Fruit fly (Drosophila melanogaster): ENCODE measurements around the gene Cpr35B.

Cpr35B gene

dm6 chr2L:14401616-14402240, 23.3 kb downstream of the Cpr35B start (continued):
- TF ChIP-seq fd85E (GFP tag; optimal IDR thresholded peaks at IDR 0.05) (no peak), CG7368 (GFP tag; optimal IDR thresholded peaks at IDR 0.05) (no peak), Ets96B (tag; optimal IDR thresholded peaks at IDR 0.05) (peak; percentile 4), Met (GFP tag; optimal IDR thresholded peaks at IDR 0.05) (peak; percentile 17)

- peak; percentile 83 for TF ChIP-seq Eip78C (GFP tag)
- no peak for TF ChIP-seq CG11902 (GFP tag; optimal IDR thresholded peaks at IDR 0.05)
- no peak for TF ChIP-seq Sox14 (GFP tag; optimal IDR thresholded peaks at IDR 0.05)
- TF ChIP-seq Sox102F (GFP tag; optimal IDR thresholded peaks at IDR 0.05) = no peak
- TF ChIP-seq Blimp-1 (GFP tag; optimal IDR thresholded peaks at IDR 0.05) = peak; percentile 1
- peak; percentile 25 for TF ChIP-seq Ets21C (GFP tag; optimal IDR thresholded peaks at IDR 0.05)
- peak; percentile 8 for TF ChIP-seq dsx (GFP tag; optimal IDR thresholded peaks at IDR 0.05; ENCODE audit: poor library complexity, severe bottlenecking)
- TF ChIP-seq CG11762 (GFP tag; optimal IDR thresholded peaks at IDR 0.05; ENCODE audit: insufficient read depth) = peak; percentile 26
- peak; percentile 26 for TF ChIP-seq CG6808 (GFP tag; optimal IDR thresholded peaks at IDR 0.05)
- peak; percentile 22 for TF ChIP-seq Ets96B (tag; optimal IDR thresholded peaks at IDR 0.05)
- TF ChIP-seq lz (GFP tag; optimal IDR thresholded peaks at IDR 0.05) = peak; percentile 57
- no peak for TF ChIP-seq Sox15 (GFP tag; optimal IDR thresholded peaks at IDR 0.05)
- no peak for TF ChIP-seq CG34406 (GFP tag; optimal IDR thresholded peaks at IDR 0.05)
- TF ChIP-seq fd85E (GFP tag; optimal IDR thresholded peaks at IDR 0.05) = no peak
- TF ChIP-seq CG6163 (GFP tag; IDR thresholded peaks at IDR 0.05) = no peak
- TF ChIP-seq CG8632 (GFP tag; optimal IDR thresholded peaks at IDR 0.05) = peak; percentile 10
- no peak for TF ChIP-seq CG7368 (GFP tag; optimal IDR thresholded peaks at IDR 0.05)
- no peak for TF ChIP-seq fkh (GFP tag; optimal IDR thresholded peaks at IDR 0.05)
- TF ChIP-seq CG15336 (GFP tag; IDR thresholded peaks at IDR 0.05) = 0 out of 2 replicates have a peak, but pooled peaks have one; percentile 18
- TF ChIP-seq pdm3 (GFP tag; optimal IDR thresholded peaks at IDR 0.05) = peak; percentile 14
- TF ChIP-seq Hr39 (GFP tag; optimal IDR thresholded peaks at IDR 0.05) = peak; percentile 37
- TF ChIP-seq fd59A (GFP tag; optimal IDR thresholded peaks at IDR 0.05) = no peak
- no peak for TF ChIP-seq CG6792 (GFP tag; optimal IDR thresholded peaks at IDR 0.05)
- TF ChIP-seq CG6854 (GFP tag; optimal IDR thresholded peaks at IDR 0.05) = no peak
- TF ChIP-seq CG10669 (GFP tag; optimal IDR thresholded peaks at IDR 0.05) = peak; percentile 51
- TF ChIP-seq eg (GFP tag; IDR thresholded peaks at IDR 0.05) = 0 out of 3 replicates have a peak, but pooled peaks have one; percentile 26
- TF ChIP-seq salr (GFP tag; optimal IDR thresholded peaks at IDR 0.05) = no peak
- 0 out of 3 replicates have a peak, but pooled peaks have one; percentile 24 for TF ChIP-seq CG8119 (GFP tag; IDR thresholded peaks at IDR 0.05)
- peak in 1 of 2 experiments; percentile 0 for TF ChIP-seq ss (GFP tag; optimal IDR thresholded peaks at IDR 0.05)
- peak; percentile 49 for TF ChIP-seq CG3032 (tag; optimal IDR thresholded peaks at IDR 0.05)
- peak; percentile 23 for TF ChIP-seq Eip75B (GFP tag; optimal IDR thresholded peaks at IDR 0.05)
- no peak for TF ChIP-seq vri (GFP tag; optimal IDR thresholded peaks at IDR 0.05)
- TF ChIP-seq CG4318 (GFP tag; optimal IDR thresholded peaks at IDR 0.05) = no peak
- TF ChIP-seq CG1621 (tag; optimal IDR thresholded peaks at IDR 0.05) = no peak
- no peak for TF ChIP-seq Eip93F (GFP tag; optimal IDR thresholded peaks at IDR 0.05)
- peak; percentile 16 for TF ChIP-seq esn (GFP tag; optimal IDR thresholded peaks at IDR 0.05)
- no peak for TF ChIP-seq CG16779 (tag; optimal IDR thresholded peaks at IDR 0.05)
- peak; percentile 34 for TF ChIP-seq CG10631 (GFP tag; optimal IDR thresholded peaks at IDR 0.05)
- peak; percentile 27 for TF ChIP-seq OdsH (GFP tag; optimal IDR thresholded peaks at IDR 0.05)
- TF ChIP-seq topi (GFP tag; optimal IDR thresholded peaks at IDR 0.05) = peak; percentile 59
- TF ChIP-seq net (GFP tag; optimal IDR thresholded peaks at IDR 0.05) = peak; percentile 8
- TF ChIP-seq Gug (GFP tag; IDR thresholded peaks at IDR 0.05) = 0 out of 2 replicates have a peak, but pooled peaks have one; percentile 10
- TF ChIP-seq Hr38 (GFP tag; optimal IDR thresholded peaks at IDR 0.05) = no peak
- TF ChIP-seq dac (GFP tag; optimal IDR thresholded peaks at IDR 0.05) = no peak
- TF ChIP-seq CG8319 (GFP tag; optimal IDR thresholded peaks at IDR 0.05) = no peak
- TF ChIP-seq CG9139 (GFP tag; optimal IDR thresholded peaks at IDR 0.05) = no peak
- TF ChIP-seq CG31627 (GFP tag; optimal IDR thresholded peaks at IDR 0.05) = peak; percentile 52
Measured at dm6 chr2L:14400676-14401075, 24.3 kb downstream of the Cpr35B start.

Measured in whole organism, prepupa.